Worm (Caenorhabditis elegans) whole organism, L4 larva: ENCODE measurements around the gene F38A1.11.

Source experiments
- ama-1 ChIP-seq: fragments of 150-350 bp; optimal IDR thresholded peaks from 2 replicates; lab custom pipeline; 2014; ENCODE audit warnings: inconsistent platforms, mixed read lengths
- egl-27 ChIP-seq: sonication (generic microtip); optimal IDR thresholded peaks from 3 replicates; lab custom pipeline; 2017; ENCODE audit warnings: missing biosample characterization, missing genetic modification reagents, missing genetic modification characterization
- fos-1 ChIP-seq: fragments of 150-350 bp; optimal IDR thresholded peaks from 2 replicates; lab custom pipeline; 2014; ENCODE audit warnings: missing biosample characterization, missing genetic modification characterization
- nhr-11 ChIP-seq: fragments of 150-350 bp; optimal IDR thresholded peaks from 2 replicates; lab custom pipeline; 2014; ENCODE audit warnings: missing biosample characterization, missing genetic modification characterization
- pha-4 ChIP-seq, 2 experiments: fragments of 150-350 bp in 1 of 2; fragments of 200-800 bp in 1 of 2; sonication (Bioruptor generic) in 1 of 2; IDR thresholded peaks in 1 of 2; optimal IDR thresholded peaks in 1 of 2; 2 replicates each; pipeline versions ENCODE4 v1.3.6 to Lab custom; 2014 to 2022; ENCODE audit warnings: missing genetic modification characterization in 2 of 2, missing genetic modification reagents in 2 of 2, missing biosample characterization in 1 of 2, missing compliant biosample characterization in 1 of 2
- snpc-4 ChIP-seq: fragments of 150-350 bp; optimal IDR thresholded peaks from 2 replicates; lab custom pipeline; 2014; ENCODE audit warnings: missing biosample characterization, missing genetic modification characterization

DNA sequence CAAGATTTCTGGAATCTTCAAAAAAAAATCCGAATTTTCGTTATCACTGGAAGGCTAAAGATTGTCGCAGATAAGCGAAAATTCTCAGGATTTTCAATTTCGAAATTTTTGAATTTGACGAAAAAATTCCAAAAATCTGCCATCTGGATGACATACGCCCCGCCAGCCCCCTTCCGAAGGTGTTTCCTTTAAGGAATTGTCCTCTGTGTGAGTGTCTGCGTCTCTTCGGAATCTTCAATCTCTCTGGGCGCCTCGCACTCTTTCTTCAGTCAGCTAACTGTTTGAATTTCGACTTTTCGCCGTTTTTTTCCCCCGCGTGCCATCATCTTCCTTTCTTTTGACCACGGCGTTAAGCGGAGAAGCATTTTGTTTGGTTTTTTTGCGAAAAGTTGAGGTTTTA, 39.4 kb downstream of the F38A1.11 start:
- TF ChIP-seq egl-27 (tag; lab: Kevin White, UChicago) = no peak
- TF ChIP-seq nhr-11 (tag; lab: Kevin White, UChicago) = no peak
- TF ChIP-seq snpc-4 (tag; lab: Kevin White, UChicago) = no peak
- no peak for TF ChIP-seq ama-1 (lab: Kevin White, UChicago)
- TF ChIP-seq pha-4 (GFP tag; IDR thresholded peaks at IDR 0.05; lab: Robert Waterston, UW) = no peak
- TF ChIP-seq pha-4 (tag; optimal IDR thresholded peaks at IDR 0.05; lab: Kevin White, UChicago) = no peak
- TF ChIP-seq fos-1 = no peak
